Worm (Caenorhabditis elegans): ENCODE data around the gene acs-4.
"Not testable (repeated sequence)": the region's sequence is repeated elsewhere in the genome, so short reads cannot be mapped to it uniquely, and the experiment has no call there.

acs-4 gene

ce11 chrIII:7167568-7167937, at the start of gene acs-4:
Gene acs-4, plus strand, starts transcription at chrIII:7167838.
- no peak for TF ChIP-seq ceh-30 (tag; optimal IDR thresholded peaks at IDR 0.05)
- TF ChIP-seq pha-2 (tag; optimal IDR thresholded peaks at IDR 0.05), result no peak
- TF ChIP-seq unc-86 (tag; optimal IDR thresholded peaks at IDR 0.05), result no peak
- no peak for TF ChIP-seq syd-9 (tag; optimal IDR thresholded peaks at IDR 0.05)
- TF ChIP-seq C08G9.2 (tag; optimal IDR thresholded peaks at IDR 0.05), result no peak
- TF ChIP-seq pha-4 (tag; optimal IDR thresholded peaks at IDR 0.05), result no peak
- no peak for TF ChIP-seq ceh-31 (tag; optimal IDR thresholded peaks at IDR 0.05)
- no peak for TF ChIP-seq eyg-1 (tag; optimal IDR thresholded peaks at IDR 0.05)
- TF ChIP-seq zip-5 (tag; optimal IDR thresholded peaks at IDR 0.05), result no peak
- no peak for TF ChIP-seq ets-4 (tag; optimal IDR thresholded peaks at IDR 0.05)

- no peak for TF ChIP-seq pros-1 (tag; optimal IDR thresholded peaks at IDR 0.05)
- TF ChIP-seq pha-2 (tag; optimal IDR thresholded peaks at IDR 0.05), result no peak
- TF ChIP-seq unc-42 (tag; optimal IDR thresholded peaks at IDR 0.05), result no peak
Observed at ce11 chrIII:7120477-7120876, 47.2 kb upstream of the acs-4 start.

- peak; percentile 6 for TF ChIP-seq unc-42 (tag; optimal IDR thresholded peaks at IDR 0.05)
- TF ChIP-seq pha-2 (tag; optimal IDR thresholded peaks at IDR 0.05), result no peak
- no peak for TF ChIP-seq unc-86 (tag; optimal IDR thresholded peaks at IDR 0.05)
- TF ChIP-seq ttx-3 (tag; optimal IDR thresholded peaks at IDR 0.05), result no peak
- TF ChIP-seq dmd-4 (tag; optimal IDR thresholded peaks at IDR 0.05; ENCODE audit: borderline replicate concordance), result no peak
- TF ChIP-seq nfya-1 (tag; optimal IDR thresholded peaks at IDR 0.05), result peak; percentile 2
- no peak for TF ChIP-seq ceh-48 (tag; optimal IDR thresholded peaks at IDR 0.05)
- TF ChIP-seq pqm-1 (tag; optimal IDR thresholded peaks at IDR 0.05), result no peak
- peak; percentile 23 for TF ChIP-seq elt-2 (tag; optimal IDR thresholded peaks at IDR 0.05)
- TF ChIP-seq nhr-11 (tag; optimal IDR thresholded peaks at IDR 0.05), result no peak
Observed at ce11 chrIII:7122860-7123259, 44.8 kb upstream of the acs-4 start, which contains the start of the genes B0280.9 and rpia-1. Gene B0280.9, minus strand, starts transcription at chrIII:7122895. Gene rpia-1, plus strand, starts transcription at chrIII:7123128.

ce11 chrIII:7124364-7124763, 43.3 kb upstream of the acs-4 start, which contains the start of gene B0280.2:
Gene B0280.2, plus strand, starts transcription at chrIII:7124664.
- no peak for TF ChIP-seq zip-5 (tag; optimal IDR thresholded peaks at IDR 0.05)
- TF ChIP-seq fkh-6 (tag; optimal IDR thresholded peaks at IDR 0.05), result no peak
- no peak for TF ChIP-seq ets-4 (tag; optimal IDR thresholded peaks at IDR 0.05)
- TF ChIP-seq ceh-14 (tag; optimal IDR thresholded peaks at IDR 0.05), result no peak
- no peak for TF ChIP-seq pha-2 (tag; optimal IDR thresholded peaks at IDR 0.05)

- TF ChIP-seq lim-6, hlh-6, nfya-1 (tag; optimal IDR thresholded peaks at IDR 0.05): not testable (repeated sequence)
Observed at ce11 chrIII:7128601-7129000, 39.0 kb upstream of the acs-4 start, which contains the start of gene viro-2. Gene viro-2, plus strand, starts transcription at chrIII:7128901.

- TF ChIP-seq hlh-13 (GFP tag; optimal IDR thresholded peaks at IDR 0.05) (no peak), unc-3 (GFP tag; conservative IDR thresholded peaks at IDR 0.05) (no peak), unc-3 (tag; optimal IDR thresholded peaks at IDR 0.05) (no peak), sox-2 (GFP tag; IDR thresholded peaks at IDR 0.05) (no peak), tbx-2 (tag; optimal IDR thresholded peaks at IDR 0.05) (no peak), sox-4 (tag; optimal IDR thresholded peaks at IDR 0.05) (no peak), madf-2 (tag; optimal IDR thresholded peaks at IDR 0.05) (no peak), fax-1 (tag; optimal IDR thresholded peaks at IDR 0.05) (no peak), tbx-7 (tag; optimal IDR thresholded peaks at IDR 0.05) (no peak), ztf-16 (tag; optimal IDR thresholded peaks at IDR 0.05) (no peak)
Observed at ce11 chrIII:7133559-7133958, 34.1 kb upstream of the acs-4 start, which contains the start of the genes pot-1 and ggtb-1. Gene pot-1, minus strand, starts transcription at chrIII:7133678. Gene ggtb-1, plus strand, starts transcription at chrIII:7133766.
